Fruit fly (Drosophila melanogaster): Measurements from ENCODE around the gene Ttc1.

Ttc1 gene

DNA sequence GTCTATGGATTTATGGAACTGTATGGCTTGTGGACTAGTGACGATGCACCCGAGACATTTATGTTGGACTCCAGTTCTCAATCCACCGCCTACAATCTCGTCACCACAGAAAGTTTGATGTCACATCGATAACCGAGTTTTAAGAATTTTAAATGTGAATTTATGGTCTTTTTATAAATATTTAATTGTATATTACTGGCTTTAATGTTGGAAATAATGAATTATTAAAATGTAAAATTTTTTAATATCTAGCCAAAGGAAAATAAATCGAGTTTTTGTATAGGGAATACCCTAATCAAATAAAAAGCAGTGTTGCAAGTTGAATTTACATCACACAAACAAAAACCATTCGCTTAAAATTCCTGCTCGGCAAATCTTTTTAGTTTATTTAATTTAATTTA, 10.1 kb downstream of the Ttc1 start, which contains the start of gene Fntb (continued):
- peak; percentile 20 for TF ChIP-seq pho (GFP tag; optimal IDR thresholded peaks at IDR 0.05)
- no peak for TF ChIP-seq toy (GFP tag; IDR thresholded peaks at IDR 0.05)
- TF ChIP-seq Oli (tag; optimal IDR thresholded peaks at IDR 0.05), result peak; percentile 68
- TF ChIP-seq Spps (tag; optimal IDR thresholded peaks at IDR 0.05), result peak; percentile 49
- no peak for TF ChIP-seq CG4854 (GFP tag; optimal IDR thresholded peaks at IDR 0.05)
- TF ChIP-seq CG17385 (GFP tag; optimal IDR thresholded peaks at IDR 0.05), result peak; percentile 71
- 0 out of 3 replicates have a peak, but pooled peaks have one; percentile 40 for TF ChIP-seq CG7357 (GFP tag; IDR thresholded peaks at IDR 0.05)
- peak; percentile 41 for TF ChIP-seq Max (GFP tag; optimal IDR thresholded peaks at IDR 0.05)
- peak; percentile 56 for TF ChIP-seq gcm (GFP tag; optimal IDR thresholded peaks at IDR 0.05)
- no peak for TF ChIP-seq pnt (GFP tag; optimal IDR thresholded peaks at IDR 0.05)
- peak; percentile 88 for TF ChIP-seq CG17361 (GFP tag; IDR thresholded peaks at IDR 0.05)
- TF ChIP-seq lmd (GFP tag; IDR thresholded peaks at IDR 0.05), result peak; percentile 63; the same call in 1 of the 2 replicates
- peak; percentile 44 for TF ChIP-seq CG2875 (GFP tag; optimal IDR thresholded peaks at IDR 0.05)
- TF ChIP-seq CG9437 (GFP tag; optimal IDR thresholded peaks at IDR 0.05), result peak; percentile 64
- TF ChIP-seq CG3281 (GFP tag; optimal IDR thresholded peaks at IDR 0.05), result peak; percentile 64
- TF ChIP-seq trh (GFP tag; optimal IDR thresholded peaks at IDR 0.05), result no peak
- TF ChIP-seq CG3065 (GFP tag; optimal IDR thresholded peaks at IDR 0.05), result peak; percentile 2
- peak; percentile 47 for TF ChIP-seq salm (tag; optimal IDR thresholded peaks at IDR 0.05)
- TF ChIP-seq Fer1 (GFP tag; optimal IDR thresholded peaks at IDR 0.05), result peak; percentile 73
- peak; percentile 50; the same call in 1 of the 3 replicates for TF ChIP-seq ase (GFP tag; IDR thresholded peaks at IDR 0.05)
- TF ChIP-seq CG11247 (GFP tag; IDR thresholded peaks at IDR 0.05), result peak; percentile 40; the same call in 1 of the 2 replicates
- peak; percentile 44; the same call in 1 of the 2 replicates for TF ChIP-seq ssp (GFP tag; IDR thresholded peaks at IDR 0.05)
- peak; percentile 12 for TF ChIP-seq slou (GFP tag; optimal IDR thresholded peaks at IDR 0.05)
- peak; percentile 29; the same call in 2 of the 3 replicates for TF ChIP-seq croc (GFP tag; conservative IDR thresholded peaks at IDR 0.05)
- TF ChIP-seq Asciz (GFP tag; optimal IDR thresholded peaks at IDR 0.05), result no peak
- TF ChIP-seq Med (GFP tag), result peak; percentile 57
- peak; percentile 15 for TF ChIP-seq Lhr (GFP tag; optimal IDR thresholded peaks at IDR 0.05)
- 0 out of 3 replicates have a peak, but pooled peaks have one; percentile 21 for TF ChIP-seq so (GFP tag; IDR thresholded peaks at IDR 0.05)
- peak; percentile 23 for TF ChIP-seq Ets97D (GFP tag; optimal IDR thresholded peaks at IDR 0.05)
- TF ChIP-seq CG3838 (GFP tag; optimal IDR thresholded peaks at IDR 0.05), result peak; percentile 16
- peak; percentile 62 for TF ChIP-seq CG30020 (tag; optimal IDR thresholded peaks at IDR 0.05)
- TF ChIP-seq al (GFP tag; IDR thresholded peaks at IDR 0.05), result peak; percentile 66
- peak; percentile 13 for TF ChIP-seq CG15073 (GFP tag; optimal IDR thresholded peaks at IDR 0.05)
- peak; percentile 83 for TF ChIP-seq phol (tag; optimal IDR thresholded peaks at IDR 0.05)
- TF ChIP-seq ranshi (GFP tag; IDR thresholded peaks at IDR 0.05), result peak; percentile 41; the same call in 1 of the 2 replicates
- TF ChIP-seq gsb-n (tag; optimal IDR thresholded peaks at IDR 0.05), result no peak
- TF ChIP-seq CG3163 (GFP tag; optimal IDR thresholded peaks at IDR 0.05), result no peak
- 0 out of 3 replicates have a peak, but pooled peaks have one; percentile 5 for TF ChIP-seq CG11456 (GFP tag; IDR thresholded peaks at IDR 0.05)
- TF ChIP-seq CG15514 (GFP tag; optimal IDR thresholded peaks at IDR 0.05), result peak; percentile 68
- TF ChIP-seq CG33557 (GFP tag; optimal IDR thresholded peaks at IDR 0.05), result peak; percentile 50
- TF ChIP-seq Nf-YC (tag; optimal IDR thresholded peaks at IDR 0.05), result peak; percentile 65
- peak; percentile 55 for TF ChIP-seq CG3995 (GFP tag; optimal IDR thresholded peaks at IDR 0.05)
- no peak for TF ChIP-seq tll (GFP tag; optimal IDR thresholded peaks at IDR 0.05)
- peak; percentile 81 for TF ChIP-seq PHDP (tag; optimal IDR thresholded peaks at IDR 0.05)
- no peak for TF ChIP-seq CG8765 (GFP tag; IDR thresholded peaks at IDR 0.05)
- peak; percentile 77 for TF ChIP-seq CG18262 (tag; optimal IDR thresholded peaks at IDR 0.05)
- no peak for TF ChIP-seq CG9876 (GFP tag; optimal IDR thresholded peaks at IDR 0.05)
- TF ChIP-seq bcd (GFP tag; optimal IDR thresholded peaks at IDR 0.05), result no peak
- TF ChIP-seq luna (GFP tag; optimal IDR thresholded peaks at IDR 0.05), result no peak
- peak; percentile 66 for TF ChIP-seq CG9817 (tag; optimal IDR thresholded peaks at IDR 0.05)
- no peak for TF ChIP-seq CG4282 (GFP tag; optimal IDR thresholded peaks at IDR 0.05)

All from whole organism, embryonic.